Worm (Caenorhabditis elegans) whole organism, L3 larva: ENCODE results near the gene hlh-14.

Experiments
- R02D3.7 ChIP-seq: fragments of 150-350 bp; optimal IDR thresholded peaks from 2 replicates; lab custom pipeline; 2014; ENCODE audit warnings: missing biosample characterization, missing genetic modification characterization
- ZK546.5 ChIP-seq: sonication (generic microtip); optimal IDR thresholded peaks from 2 replicates; lab custom pipeline; 2017; ENCODE audit warnings: missing biosample characterization, missing genetic modification characterization
- ama-1 ChIP-seq: fragments of 150-350 bp; optimal IDR thresholded peaks from 2 replicates; lab custom pipeline; 2018
- ceh-16 ChIP-seq: sonication (generic microtip); optimal IDR thresholded peaks from 2 replicates; lab custom pipeline; 2017; ENCODE audit warnings: missing biosample characterization, missing genetic modification characterization
- ceh-28 ChIP-seq: fragments of 150-350 bp; optimal IDR thresholded peaks from 2 replicates; lab custom pipeline; 2014; ENCODE audit warnings: missing biosample characterization, missing genetic modification reagents, missing genetic modification characterization
- ceh-82 ChIP-seq: fragments of 150-350 bp; optimal IDR thresholded peaks from 2 replicates; lab custom pipeline; 2014; ENCODE audit warnings: missing biosample characterization, missing genetic modification characterization
- ceh-9 ChIP-seq: sonication (generic microtip); optimal IDR thresholded peaks from 2 replicates; lab custom pipeline; 2018; ENCODE audit warnings: missing biosample characterization, missing genetic modification characterization
- egl-27 ChIP-seq: sonication (generic microtip); optimal IDR thresholded peaks from 4 replicates; lab custom pipeline; 2017; ENCODE audit warnings: missing biosample characterization, missing genetic modification reagents, missing genetic modification characterization
- egl-5 ChIP-seq: fragments of 150-350 bp; optimal IDR thresholded peaks from 2 replicates; lab custom pipeline; 2017; ENCODE audit warnings: missing biosample characterization, missing genetic modification reagents, missing genetic modification characterization, inconsistent platforms
- elt-2 ChIP-seq: sonication (generic microtip); optimal IDR thresholded peaks from 2 replicates; lab custom pipeline; 2016; ENCODE audit warnings: missing genetic modification reagents, mild to moderate bottlenecking, missing genetic modification characterization, missing compliant biosample characterization
- elt-3 ChIP-seq, 3 experiments: fragments of 150-350 bp in 1 of 3; sonication (generic microtip) in 2 of 3; optimal IDR thresholded peaks; 2 replicates in 2 of 3; 4 replicates in 1 of 3; lab custom pipeline; 2014 to 2017; ENCODE audit warnings: missing biosample characterization in 3 of 3, missing genetic modification characterization in 3 of 3
- eor-1 ChIP-seq, 2 experiments: fragments of 150-350 bp; optimal IDR thresholded peaks; 2 replicates each; lab custom pipeline; 2014 to 2018; ENCODE audit warnings: missing biosample characterization in 2 of 2, missing genetic modification characterization in 2 of 2
- fkh-10 ChIP-seq: sonication (generic microtip); optimal IDR thresholded peaks from 2 replicates; lab custom pipeline; 2017; ENCODE audit warnings: missing biosample characterization, missing genetic modification reagents, missing genetic modification characterization
- fkh-2 ChIP-seq: fragments of 150-350 bp; optimal IDR thresholded peaks from 2 replicates; lab custom pipeline; 2014; ENCODE audit warnings: missing biosample characterization, missing genetic modification reagents, missing genetic modification characterization
- fos-1 ChIP-seq: fragments of 150-350 bp; optimal IDR thresholded peaks from 2 replicates; lab custom pipeline; 2014; ENCODE audit warnings: missing biosample characterization, missing genetic modification characterization
- hmg-11 ChIP-seq: sonication (generic microtip); optimal IDR thresholded peaks from 2 replicates; lab custom pipeline; 2016; ENCODE audit warnings: missing genetic modification characterization, missing compliant biosample characterization
- lin-15B ChIP-seq: fragments of 150-350 bp; optimal IDR thresholded peaks from 2 replicates; lab custom pipeline; 2014; ENCODE audit warnings: missing biosample characterization, missing genetic modification characterization
- lin-39 ChIP-seq: fragments of 150-350 bp; optimal IDR thresholded peaks from 2 replicates; lab custom pipeline; 2018; ENCODE audit warnings: missing biosample characterization, missing genetic modification reagents, missing genetic modification characterization
- lsy-12 ChIP-seq: sonication (generic microtip); optimal IDR thresholded peaks from 2 replicates; lab custom pipeline; 2016; ENCODE audit warnings: mild to moderate bottlenecking, missing genetic modification characterization, missing compliant biosample characterization
- mdl-1 ChIP-seq: fragments of 150-350 bp; optimal IDR thresholded peaks from 2 replicates; lab custom pipeline; 2014; ENCODE audit warnings: missing biosample characterization, missing genetic modification characterization
- mml-1 ChIP-seq: fragments of 150-350 bp; sonication (generic microtip); optimal IDR thresholded peaks from 3 replicates; lab custom pipeline; 2014; ENCODE audit warnings: missing biosample characterization, missing genetic modification characterization
- nfya-1 ChIP-seq: sonication (generic microtip); optimal IDR thresholded peaks from 2 replicates; lab custom pipeline; 2017; ENCODE audit warnings: missing genetic modification characterization, mild to moderate bottlenecking, missing compliant biosample characterization, antibody characterized with exemption, moderate library complexity; ENCODE audit not compliant: insufficient read depth
- nhr-12 ChIP-seq: fragments of 150-350 bp; optimal IDR thresholded peaks from 2 replicates; lab custom pipeline; 2014; ENCODE audit warnings: missing biosample characterization, missing genetic modification characterization
- nhr-23 ChIP-seq: fragments of 150-350 bp; optimal IDR thresholded peaks from 2 replicates; lab custom pipeline; 2014; ENCODE audit warnings: missing biosample characterization, missing genetic modification reagents, missing genetic modification characterization
- nhr-237 ChIP-seq: fragments of 150-350 bp; optimal IDR thresholded peaks from 2 replicates; lab custom pipeline; 2014; ENCODE audit warnings: missing biosample characterization, missing genetic modification characterization
- nhr-25 ChIP-seq: sonication (generic microtip); optimal IDR thresholded peaks from 2 replicates; lab custom pipeline; 2017; ENCODE audit warnings: missing biosample characterization, missing genetic modification characterization
- nhr-43 ChIP-seq: sonication (generic microtip); optimal IDR thresholded peaks from 2 replicates; lab custom pipeline; 2016; ENCODE audit warnings: mild to moderate bottlenecking, missing genetic modification characterization, missing compliant biosample characterization; ENCODE audit not compliant: poor library complexity, severe bottlenecking
- nhr-67 ChIP-seq: fragments of 150-350 bp; optimal IDR thresholded peaks from 2 replicates; lab custom pipeline; 2014; ENCODE audit warnings: missing biosample characterization, missing genetic modification characterization
- nhr-76 ChIP-seq: fragments of 150-350 bp; sonication (generic microtip); optimal IDR thresholded peaks from 5 replicates; lab custom pipeline; 2014; ENCODE audit warnings: missing biosample characterization, missing genetic modification characterization
- nhr-77 ChIP-seq: fragments of 150-350 bp; optimal IDR thresholded peaks from 2 replicates; lab custom pipeline; 2014; ENCODE audit warnings: missing biosample characterization, missing genetic modification characterization
- pha-4 ChIP-seq: fragments of 150-350 bp; optimal IDR thresholded peaks from 2 replicates; lab custom pipeline; 2014; ENCODE audit warnings: missing biosample characterization, missing genetic modification reagents, missing genetic modification characterization
- pqm-1 ChIP-seq: fragments of 150-350 bp; optimal IDR thresholded peaks from 2 replicates; lab custom pipeline; 2017; ENCODE audit warnings: missing biosample characterization, missing genetic modification characterization, inconsistent platforms
- sea-2 ChIP-seq: fragments of 150-350 bp; sonication (generic microtip); optimal IDR thresholded peaks from 4 replicates; lab custom pipeline; 2014; ENCODE audit warnings: missing biosample characterization, missing genetic modification reagents, missing genetic modification characterization
- skn-1 ChIP-seq: fragments of 150-350 bp; optimal IDR thresholded peaks from 2 replicates; lab custom pipeline; 2014; ENCODE audit warnings: missing biosample characterization, missing genetic modification characterization
- snpc-4 ChIP-seq: fragments of 150-350 bp; optimal IDR thresholded peaks from 2 replicates; lab custom pipeline; 2014; ENCODE audit warnings: missing biosample characterization, missing genetic modification characterization
- tbx-2 ChIP-seq: sonication (generic microtip); optimal IDR thresholded peaks from 2 replicates; lab custom pipeline; 2016; ENCODE audit warnings: mild to moderate bottlenecking, missing genetic modification characterization, missing compliant biosample characterization
- unc-39 ChIP-seq: sonication (generic microtip); optimal IDR thresholded peaks from 4 replicates; lab custom pipeline; 2017; ENCODE audit warnings: missing biosample characterization, missing genetic modification characterization
- unc-62 ChIP-seq: fragments of 150-350 bp; sonication (generic microtip); optimal IDR thresholded peaks from 4 replicates; lab custom pipeline; 2014; ENCODE audit warnings: missing biosample characterization, missing genetic modification reagents, missing genetic modification characterization
- zag-1 ChIP-seq: fragments of 150-350 bp; optimal IDR thresholded peaks from 2 replicates; lab custom pipeline; 2014; ENCODE audit warnings: missing biosample characterization, missing genetic modification characterization
- ztf-11 ChIP-seq: fragments of 150-350 bp; optimal IDR thresholded peaks from 2 replicates; lab custom pipeline; 2014; ENCODE audit warnings: missing biosample characterization, missing genetic modification characterization
- ztf-4 ChIP-seq: fragments of 150-350 bp; optimal IDR thresholded peaks from 2 replicates; lab custom pipeline; 2014; ENCODE audit warnings: missing biosample characterization, missing genetic modification characterization

The hlh-14 gene

ce11 chrII:5738795-5739194, at the start of gene hlh-14:
Gene hlh-14, minus strand, starts transcription at chrII:5738895.
- no peak for TF ChIP-seq snpc-4 (tag; lab: Kevin White, UChicago)
- no peak for TF ChIP-seq pqm-1 (tag; lab: Kevin White, UChicago)
- no peak for TF ChIP-seq fos-1 (tag; lab: Kevin White, UChicago)
- TF ChIP-seq fkh-10 (GFP tag; lab: Kevin White, UChicago), result no peak
- TF ChIP-seq lsy-12 (tag; lab: Kevin White, UChicago), result no peak
- TF ChIP-seq unc-39 (tag; lab: Kevin White, UChicago), result no peak
- TF ChIP-seq ztf-11 (tag; lab: Kevin White, UChicago), result no peak
- TF ChIP-seq ztf-4, result no peak
- TF ChIP-seq lin-39 (tag; lab: Kevin White, UChicago), result no peak
- no peak for TF ChIP-seq nhr-43 (tag; lab: Kevin White, UChicago)
- no peak for TF ChIP-seq nfya-1 (tag; lab: Kevin White, UChicago)
- TF ChIP-seq nhr-23 (tag; lab: Kevin White, UChicago), result no peak
- TF ChIP-seq pha-4 (tag; lab: Kevin White, UChicago), result no peak
- TF ChIP-seq ceh-28 (tag; lab: Kevin White, UChicago), result no peak
- TF ChIP-seq nhr-67 (tag; lab: Kevin White, UChicago), result no peak
- TF ChIP-seq nhr-12, result no peak
- no peak for TF ChIP-seq ceh-16 (tag; lab: Kevin White, UChicago)
- no peak for TF ChIP-seq mdl-1 (tag; lab: Kevin White, UChicago)
- TF ChIP-seq eor-1 (tag; optimal IDR thresholded peaks at IDR 0.05; lab: Kevin White, UChicago), result no peak
- TF ChIP-seq ceh-82 (tag; lab: Kevin White, UChicago), result no peak

ce11 chrII:5785504-5785903, 46.8 kb upstream of the hlh-14 start:
- TF ChIP-seq nhr-77 (tag; lab: Kevin White, UChicago) (no peak), unc-39 (tag; lab: Kevin White, UChicago) (no peak), ztf-4 (no peak), sea-2 (no peak), ZK546.5 (tag; lab: Kevin White, UChicago) (no peak), pqm-1 (tag; lab: Kevin White, UChicago) (no peak), eor-1 (tag; optimal IDR thresholded peaks at IDR 0.05; lab: Kevin White, UChicago) (no peak), mdl-1 (tag; lab: Kevin White, UChicago) (no peak), elt-3 (tag; optimal IDR thresholded peaks at IDR 0.05; lab: Kevin White, UChicago) (no peak), pha-4 (tag; lab: Kevin White, UChicago) (no peak), tbx-2 (no peak), ceh-28 (tag; lab: Kevin White, UChicago) (no peak), R02D3.7 (no peak), mml-1 (tag; lab: Kevin White, UChicago) (no peak), lsy-12 (tag; lab: Kevin White, UChicago) (no peak), nhr-76 (tag; lab: Kevin White, UChicago) (no peak), ceh-9 (tag; lab: Kevin White, UChicago) (no peak), skn-1 (tag; lab: Kevin White, UChicago) (no peak), nhr-23 (tag; lab: Kevin White, UChicago) (no peak), nhr-25 (tag; lab: Kevin White, UChicago) (no peak)

- TF ChIP-seq mdl-1 (tag; lab: Kevin White, UChicago) (peak; percentile 3), mml-1 (tag; lab: Kevin White, UChicago) (no peak), nhr-77 (tag; lab: Kevin White, UChicago) (peak; percentile 40), tbx-2 (peak; percentile 61), egl-27 (tag; lab: Kevin White, UChicago) (no peak), egl-5 (no peak), pha-4 (tag; lab: Kevin White, UChicago) (peak; percentile 24), elt-2 (tag; lab: Kevin White, UChicago) (peak; percentile 73), nhr-25 (tag; lab: Kevin White, UChicago) (no peak), fos-1 (tag; lab: Kevin White, UChicago) (no peak), nhr-76 (tag; lab: Kevin White, UChicago) (no peak), ama-1 (lab: Kevin White, UChicago) (no peak), fkh-10 (GFP tag; lab: Kevin White, UChicago) (no peak), ceh-82 (tag; lab: Kevin White, UChicago) (peak; percentile 25), lin-39 (tag; lab: Kevin White, UChicago) (peak; percentile 81), skn-1 (tag; lab: Kevin White, UChicago) (peak; percentile 43), nhr-237 (tag; lab: Kevin White, UChicago) (no peak), fkh-2 (tag; lab: Kevin White, UChicago) (no peak), R02D3.7 (no peak), lin-15B (tag; lab: Kevin White, UChicago) (no peak), nfya-1 (tag; lab: Kevin White, UChicago) (peak; percentile 47), zag-1 (tag; lab: Kevin White, UChicago) (no peak), nhr-23 (tag; lab: Kevin White, UChicago) (no peak), unc-62 (GFP tag; lab: Kevin White, UChicago) (no peak), nhr-43 (tag; lab: Kevin White, UChicago) (peak; percentile 24), nhr-12 (no peak), snpc-4 (tag; lab: Kevin White, UChicago) (peak; percentile 15), lsy-12 (tag; lab: Kevin White, UChicago) (peak; percentile 47), unc-39 (tag; lab: Kevin White, UChicago) (no peak), hmg-11 (tag; lab: Kevin White, UChicago) (peak; percentile 37), ceh-28 (tag; lab: Kevin White, UChicago) (peak; percentile 26), nhr-67 (tag; lab: Kevin White, UChicago) (no peak)
Observed at ce11 chrII:5781935-5782921, 43.5 kb upstream of the hlh-14 start, which contains the start of gene K05F1.6. Gene K05F1.6, plus strand, starts transcription at chrII:5782520.
